Worm (Caenorhabditis elegans): ENCODE measurements around the gene F14H8.5.

DNA sequence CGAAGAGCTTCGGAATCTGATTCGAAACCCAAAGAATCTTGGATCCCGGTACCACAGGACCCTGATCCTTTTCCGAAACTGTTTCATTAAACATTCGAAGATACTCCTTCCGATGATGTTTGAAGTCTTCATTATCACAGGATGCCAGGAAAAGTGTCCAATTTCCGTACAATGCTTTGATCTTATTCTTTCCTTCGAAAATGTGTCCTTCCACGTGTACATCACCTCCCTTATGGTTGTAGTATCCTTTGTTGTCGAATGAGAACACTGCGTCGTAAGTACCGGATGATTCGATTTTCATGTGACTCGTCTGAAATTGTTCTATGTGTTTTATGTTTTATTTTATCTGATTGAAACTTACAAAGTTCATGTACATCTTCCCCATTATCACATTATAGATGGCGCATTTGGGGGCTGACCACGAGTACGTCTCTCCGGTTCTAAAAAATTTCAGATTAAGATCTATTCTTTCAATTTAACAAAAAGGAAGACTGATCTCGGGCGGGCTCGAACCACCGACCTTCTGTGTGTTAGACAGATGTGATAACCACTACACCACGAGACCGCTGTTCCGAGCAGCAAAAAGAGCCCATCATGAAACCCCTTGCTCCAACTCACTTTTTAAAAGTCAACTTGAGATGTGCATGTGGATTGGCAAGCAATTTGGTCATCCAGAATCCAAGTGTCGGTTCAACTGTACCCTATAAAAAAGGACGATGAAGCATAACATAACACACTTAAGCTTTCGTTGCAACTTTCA is 8.1 kb upstream of the F14H8.5 start:
- TF ChIP-seq attf-4 (tag; optimal IDR thresholded peaks at IDR 0.05) (no peak), nhr-11 (tag; optimal IDR thresholded peaks at IDR 0.05) (no peak), zip-11 (GFP tag; IDR thresholded peaks at IDR 0.05) (no peak), gei-8 (GFP tag; optimal IDR thresholded peaks at IDR 0.05) (peak; percentile 46)
